Fruit fly (Drosophila melanogaster) whole organism, prepupa: ENCODE data around the gene Or71a.

ENCODE experiments used
- Blimp-1 ChIP-seq: fragments of 200-800 bp; sonication (Bioruptor generic); optimal IDR thresholded peaks from 3 replicates; lab custom pipeline; 2017; ENCODE audit warnings: missing biosample characterization, missing genetic modification characterization, mild to moderate bottlenecking, moderate library complexity, missing genetic modification reagents
- CG10631 ChIP-seq: fragments of 200-800 bp; sonication (Bioruptor generic); optimal IDR thresholded peaks from 2 replicates; lab custom pipeline; 2016; ENCODE audit warnings: missing biosample characterization, missing genetic modification characterization
- CG10669 ChIP-seq: fragments of 200-800 bp; sonication (Bioruptor generic); optimal IDR thresholded peaks from 3 replicates; lab custom pipeline; 2018; ENCODE audit warnings: missing biosample characterization, mild to moderate bottlenecking, missing genetic modification characterization, moderate library complexity
- CG11294 ChIP-seq: fragments of 200-800 bp; sonication (Bioruptor generic); IDR thresholded peaks from 2 replicates; pipeline ENCODE4 v1.3.6; 2022; ENCODE audit warnings: missing biosample characterization, missing genetic modification characterization
- CG11762 ChIP-seq: fragments of 200-800 bp; sonication (Bioruptor generic); optimal IDR thresholded peaks from 3 replicates; lab custom pipeline; 2016; ENCODE audit warnings: missing biosample characterization, missing genetic modification characterization; ENCODE audit not compliant: insufficient read depth
- CG11902 ChIP-seq: fragments of 200-800 bp; sonication (Bioruptor generic); optimal IDR thresholded peaks from 3 replicates; lab custom pipeline; 2016; ENCODE audit warnings: missing biosample characterization, missing genetic modification characterization
- CG1621 ChIP-seq: fragments of 200-800 bp; sonication (Bioruptor generic); optimal IDR thresholded peaks from 3 replicates; lab custom pipeline; 2018; ENCODE audit warnings: missing biosample characterization, mild to moderate bottlenecking, missing genetic modification characterization
- CG16779 ChIP-seq: fragments of 200-800 bp; sonication (Bioruptor generic); optimal IDR thresholded peaks from 3 replicates; lab custom pipeline; 2017; ENCODE audit warnings: missing biosample characterization, mild to moderate bottlenecking, missing genetic modification characterization
- CG3032 ChIP-seq: fragments of 200-800 bp; optimal IDR thresholded peaks from 2 replicates; lab custom pipeline; 2019; ENCODE audit warnings: missing biosample characterization, mild to moderate bottlenecking, missing genetic modification characterization, moderate library complexity
- CG31627 ChIP-seq: fragments of 200-800 bp; sonication (Bioruptor generic); optimal IDR thresholded peaks from 3 replicates; lab custom pipeline; 2016; ENCODE audit warnings: missing biosample characterization, missing genetic modification characterization
- CG34406 ChIP-seq: fragments of 200-800 bp; sonication (Bioruptor generic); optimal IDR thresholded peaks from 3 replicates; lab custom pipeline; 2016; ENCODE audit warnings: missing biosample characterization, missing genetic modification characterization
- CG3919 ChIP-seq: fragments of 200-800 bp; sonication (Bioruptor generic); optimal IDR thresholded peaks from 3 replicates; lab custom pipeline; 2016; ENCODE audit warnings: missing biosample characterization, missing genetic modification characterization
- CG4318 ChIP-seq: fragments of 200-800 bp; sonication (Bioruptor generic); optimal IDR thresholded peaks from 3 replicates; lab custom pipeline; 2017; ENCODE audit warnings: missing biosample characterization, mild to moderate bottlenecking, missing genetic modification characterization
- CG6163 ChIP-seq: fragments of 200-800 bp; sonication (Bioruptor generic); IDR thresholded peaks from 3 replicates; pipeline ENCODE4 v1.3.6; 2022; ENCODE audit warnings: missing biosample characterization, missing genetic modification characterization
- CG6276 ChIP-seq: fragments of 200-800 bp; sonication (Bioruptor generic); optimal IDR thresholded peaks from 2 replicates; lab custom pipeline; 2017; ENCODE audit warnings: missing biosample characterization, mild to moderate bottlenecking, missing genetic modification characterization
- CG6792 ChIP-seq: fragments of 200-800 bp; sonication (Bioruptor generic); optimal IDR thresholded peaks from 3 replicates; lab custom pipeline; 2016; ENCODE audit warnings: missing biosample characterization, missing genetic modification characterization
- CG6808 ChIP-seq: fragments of 200-800 bp; sonication (Bioruptor generic); optimal IDR thresholded peaks from 3 replicates; lab custom pipeline; 2017; ENCODE audit warnings: missing biosample characterization, missing genetic modification characterization, mild to moderate bottlenecking, moderate library complexity, missing genetic modification reagents
- CG7368 ChIP-seq: fragments of 200-800 bp; sonication (Bioruptor generic); optimal IDR thresholded peaks from 3 replicates; lab custom pipeline; 2016; ENCODE audit warnings: missing biosample characterization, missing genetic modification characterization
- CG8119 ChIP-seq: fragments of 200-800 bp; sonication (Bioruptor generic); IDR thresholded peaks from 3 replicates; pipeline ENCODE4 v1.3.6; 2022; ENCODE audit warnings: missing biosample characterization, missing genetic modification characterization
- CG9139 ChIP-seq: fragments of 200-800 bp; sonication (Bioruptor generic); optimal IDR thresholded peaks from 3 replicates; lab custom pipeline; 2017; ENCODE audit warnings: missing biosample characterization, mild to moderate bottlenecking, missing genetic modification characterization
- Eip75B ChIP-seq: fragments of 200-800 bp; sonication (Bioruptor generic); optimal IDR thresholded peaks from 3 replicates; lab custom pipeline; 2016; ENCODE audit warnings: missing biosample characterization, missing genetic modification characterization
- Eip78C ChIP-seq: fragments of 200-800 bp; sonication (Bioruptor generic); peaks from one replicate; lab custom pipeline; 2016; ENCODE audit warnings: missing biosample characterization, missing genetic modification characterization
- Eip93F ChIP-seq: fragments of 200-800 bp; sonication (Bioruptor generic); optimal IDR thresholded peaks from 2 replicates; lab custom pipeline; 2016; ENCODE audit warnings: missing biosample characterization, mild to moderate bottlenecking, missing genetic modification characterization
- Ets96B ChIP-seq: fragments of 200-800 bp; optimal IDR thresholded peaks from 2 replicates; lab custom pipeline; 2019; ENCODE audit warnings: missing biosample characterization, mild to moderate bottlenecking, missing genetic modification characterization, moderate library complexity
- Gug ChIP-seq: fragments of 200-800 bp; sonication (Bioruptor generic); IDR thresholded peaks from 2 replicates; pipeline ENCODE4 v1.3.6; 2022; ENCODE audit warnings: missing biosample characterization, missing genetic modification characterization
- Hr39 ChIP-seq: fragments of 200-800 bp; sonication (Bioruptor generic); optimal IDR thresholded peaks from 2 replicates; lab custom pipeline; 2016; ENCODE audit warnings: missing biosample characterization, missing genetic modification characterization
- Hr4 ChIP-seq: fragments of 200-800 bp; sonication (Bioruptor generic); optimal IDR thresholded peaks from 3 replicates; lab custom pipeline; 2016; ENCODE audit warnings: missing biosample characterization, missing genetic modification characterization
- OdsH ChIP-seq: fragments of 200-800 bp; sonication (Bioruptor generic); optimal IDR thresholded peaks from 3 replicates; lab custom pipeline; 2016; ENCODE audit warnings: missing biosample characterization, missing genetic modification characterization
- Sox14 ChIP-seq: fragments of 200-800 bp; sonication (Bioruptor generic); optimal IDR thresholded peaks from 3 replicates; lab custom pipeline; 2016; ENCODE audit warnings: missing biosample characterization, missing genetic modification characterization
- Sox15 ChIP-seq: fragments of 200-800 bp; sonication (Bioruptor generic); optimal IDR thresholded peaks from 3 replicates; lab custom pipeline; 2016; ENCODE audit warnings: missing biosample characterization, missing genetic modification characterization
- achi ChIP-seq: fragments of 200-800 bp; sonication (Bioruptor generic); optimal IDR thresholded peaks from 3 replicates; lab custom pipeline; 2016; ENCODE audit warnings: missing biosample characterization, missing genetic modification characterization
- acj6 ChIP-seq: fragments of 200-800 bp; sonication (Bioruptor generic); optimal IDR thresholded peaks from 3 replicates; lab custom pipeline; 2016; ENCODE audit warnings: missing biosample characterization, missing genetic modification characterization
- cyc ChIP-seq: fragments of 200-800 bp; sonication (Bioruptor generic); optimal IDR thresholded peaks from 3 replicates; lab custom pipeline; 2016; ENCODE audit warnings: missing biosample characterization, missing genetic modification characterization
- dsx ChIP-seq: fragments of 200-800 bp; optimal IDR thresholded peaks from 3 replicates; lab custom pipeline; 2019; ENCODE audit warnings: missing biosample characterization, mild to moderate bottlenecking, missing genetic modification characterization, moderate library complexity; ENCODE audit not compliant: poor library complexity, severe bottlenecking
- eg ChIP-seq: fragments of 200-800 bp; sonication (Bioruptor generic); IDR thresholded peaks from 3 replicates; pipeline ENCODE4 v1.3.6; 2022; ENCODE audit warnings: missing biosample characterization, missing genetic modification characterization
- fd59A ChIP-seq: fragments of 200-800 bp; sonication (Bioruptor generic); optimal IDR thresholded peaks from 2 replicates; lab custom pipeline; 2017; ENCODE audit warnings: missing biosample characterization, mild to moderate bottlenecking, missing genetic modification characterization, missing genetic modification reagents
- fd85E ChIP-seq: fragments of 200-800 bp; sonication (Bioruptor generic); optimal IDR thresholded peaks from 3 replicates; lab custom pipeline; 2016; ENCODE audit warnings: missing biosample characterization, missing genetic modification characterization
- fkh ChIP-seq: fragments of 200-800 bp; sonication (Bioruptor generic); optimal IDR thresholded peaks from 3 replicates; lab custom pipeline; 2017; ENCODE audit warnings: missing biosample characterization, mild to moderate bottlenecking, missing genetic modification characterization, moderate library complexity
- lz ChIP-seq: fragments of 200-800 bp; sonication (Bioruptor generic); optimal IDR thresholded peaks from 3 replicates; lab custom pipeline; 2016; ENCODE audit warnings: missing biosample characterization, missing genetic modification characterization
- pdm3 ChIP-seq: fragments of 200-800 bp; sonication (Bioruptor generic); optimal IDR thresholded peaks from 3 replicates; lab custom pipeline; 2016; ENCODE audit warnings: missing biosample characterization, missing genetic modification characterization
- salr ChIP-seq, 2 experiments: fragments of 200-800 bp; sonication (Bioruptor generic); optimal IDR thresholded peaks; 3 replicates each; lab custom pipeline; 2016 to 2018; ENCODE audit warnings: missing biosample characterization in 2 of 2, missing genetic modification characterization in 2 of 2, mild to moderate bottlenecking in 1 of 2
- spab ChIP-seq: fragments of 200-800 bp; sonication (Bioruptor generic); optimal IDR thresholded peaks from 2 replicates; lab custom pipeline; 2017; ENCODE audit warnings: missing biosample characterization, mild to moderate bottlenecking, missing genetic modification characterization, missing genetic modification reagents
- ss ChIP-seq, 2 experiments: fragments of 200-800 bp; sonication (Bioruptor generic); optimal IDR thresholded peaks; 2 replicates in 1 of 2; 3 replicates in 1 of 2; lab custom pipeline; 2017 to 2018; ENCODE audit warnings: mild to moderate bottlenecking in 2 of 2, missing biosample characterization in 2 of 2, missing genetic modification characterization in 2 of 2, moderate library complexity in 1 of 2
- svp ChIP-seq: fragments of 200-800 bp; sonication (Bioruptor generic); peaks from one replicate; lab custom pipeline; 2016; ENCODE audit warnings: missing biosample characterization, missing genetic modification characterization
- topi ChIP-seq: fragments of 200-800 bp; sonication (Bioruptor generic); optimal IDR thresholded peaks from 3 replicates; lab custom pipeline; 2016; ENCODE audit warnings: missing biosample characterization, missing genetic modification characterization

The Or71a gene

DNA sequence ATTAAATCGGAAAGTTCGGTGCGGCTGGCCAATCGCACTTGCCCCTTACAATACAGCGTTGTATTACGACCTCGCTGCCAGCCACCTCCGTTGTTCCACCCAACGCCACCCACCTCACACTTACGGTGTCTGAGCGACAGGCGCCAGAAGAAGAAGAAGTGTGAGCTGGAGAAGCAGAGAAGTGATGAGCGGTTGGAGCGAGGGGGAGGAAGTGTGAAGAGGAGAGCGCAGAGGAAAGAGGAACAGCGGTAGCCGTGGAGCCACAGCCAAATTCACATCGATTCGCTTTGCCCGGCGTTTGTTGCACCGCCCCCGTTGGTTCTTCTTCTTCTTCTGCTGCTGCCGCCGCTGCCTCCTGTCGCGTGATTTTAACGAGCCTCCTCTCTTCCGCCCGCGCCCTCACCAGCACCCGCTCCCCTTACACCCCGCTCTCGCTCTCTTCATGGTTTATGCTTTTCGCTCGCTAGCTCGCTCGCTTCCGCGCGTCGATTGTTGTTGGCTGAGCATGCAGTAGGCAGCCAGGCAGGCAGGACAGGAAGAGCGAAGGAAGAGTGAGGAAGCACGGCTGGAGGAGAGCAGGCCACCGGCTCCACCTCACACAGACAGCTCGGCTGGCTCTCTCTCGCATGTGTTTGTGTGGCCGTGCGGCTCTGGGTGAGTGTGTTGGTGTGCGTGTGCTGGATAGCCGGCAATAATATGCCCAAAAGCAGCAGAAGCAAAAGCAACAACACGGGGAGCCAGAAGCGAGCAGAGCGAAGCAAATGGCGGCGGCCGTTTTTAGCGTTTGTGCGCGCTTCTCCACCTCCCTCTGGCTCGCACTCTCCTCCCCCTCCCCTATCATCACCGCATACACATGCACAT, 26.0 kb upstream of the Or71a start (continued):
- no peak for TF ChIP-seq CG6792 (GFP tag; lab: Kevin White, UChicago)
- peak; percentile 19 for TF ChIP-seq CG1621
- no peak for TF ChIP-seq fd59A
- no peak for TF ChIP-seq Sox14 (GFP tag; lab: Kevin White, UChicago)
- TF ChIP-seq acj6 (GFP tag; lab: Kevin White, UChicago) = no peak
- peak; percentile 19; the same call in 1 of the 2 replicates for TF ChIP-seq Gug (GFP tag; lab: Robert Waterston, UW)
- no peak for TF ChIP-seq fd85E (GFP tag; lab: Kevin White, UChicago)
- no peak for TF ChIP-seq CG11902 (GFP tag; lab: Kevin White, UChicago)
- TF ChIP-seq lz (GFP tag; lab: Kevin White, UChicago) = no peak
- no peak for TF ChIP-seq CG6808 (GFP tag; lab: Kevin White, UChicago)
- peak; percentile 72 for TF ChIP-seq svp (GFP tag; lab: Kevin White, UChicago)
- TF ChIP-seq CG4318 (GFP tag; lab: Kevin White, UChicago) = no peak
- TF ChIP-seq, all 60 proteins: peak for 17

DNA sequence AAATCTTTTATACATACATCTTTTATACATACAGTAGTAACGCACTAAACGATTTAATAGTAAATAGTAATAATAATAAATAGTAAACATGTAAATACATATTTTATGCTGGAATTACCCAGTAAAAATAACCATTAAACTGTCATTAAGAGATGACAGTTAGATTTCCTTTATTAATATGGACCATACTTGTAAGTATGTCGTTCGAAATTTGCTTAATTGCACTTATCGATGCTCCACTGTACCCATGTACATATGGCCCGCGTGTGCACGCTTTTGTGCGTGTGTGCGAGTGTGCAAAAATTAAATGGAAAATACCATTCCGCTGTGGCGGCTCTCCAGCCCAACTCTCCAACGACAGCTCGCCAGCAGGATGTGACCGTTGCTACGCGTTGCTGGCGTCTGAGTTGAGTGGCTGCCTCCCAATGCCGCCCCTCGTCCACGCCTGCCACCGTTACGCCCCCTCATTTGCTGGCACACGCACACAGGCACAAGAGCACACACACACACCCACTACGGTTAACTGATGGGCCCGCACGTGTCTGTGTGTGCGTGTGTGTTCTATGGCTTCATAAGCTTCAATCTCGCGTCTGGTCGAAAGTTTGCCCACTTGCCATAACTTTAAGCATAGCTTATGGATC, 24.5 kb upstream of the Or71a start:
- peak; percentile 40 for TF ChIP-seq Ets96B
- TF ChIP-seq CG11294 (GFP tag; lab: Robert Waterston, UW) = no peak
- TF ChIP-seq CG10631 (GFP tag; lab: Kevin White, UChicago) = peak; percentile 17
- peak; percentile 16 for TF ChIP-seq CG34406 (GFP tag; lab: Kevin White, UChicago)
- peak; percentile 5 for TF ChIP-seq achi (GFP tag; lab: Kevin White, UChicago)
- no peak for TF ChIP-seq CG6808 (GFP tag; lab: Kevin White, UChicago)
- peak; percentile 6 for TF ChIP-seq Sox15 (GFP tag; lab: Kevin White, UChicago)
- peak; percentile 18 for TF ChIP-seq CG31627 (GFP tag; lab: Kevin White, UChicago)
- peak; percentile 48 for TF ChIP-seq CG3919 (GFP tag; lab: Kevin White, UChicago)
- TF ChIP-seq fkh (GFP tag; lab: Kevin White, UChicago) = no peak
- peak; percentile 8 for TF ChIP-seq CG11902 (GFP tag; lab: Kevin White, UChicago)
- peak; percentile 6 for TF ChIP-seq CG4318 (GFP tag; lab: Kevin White, UChicago)
- no peak for TF ChIP-seq salr (GFP tag; optimal IDR thresholded peaks at IDR 0.05; lab: Kevin White, UChicago)
- no peak for TF ChIP-seq CG11762 (GFP tag; lab: Kevin White, UChicago)
- TF ChIP-seq Eip93F (GFP tag; lab: Kevin White, UChicago) = no peak
- no peak for TF ChIP-seq CG16779 (tag; lab: Kevin White, UChicago)
- TF ChIP-seq Hr4 (GFP tag; lab: Kevin White, UChicago) = peak; percentile 7
- no peak for TF ChIP-seq pdm3 (GFP tag; lab: Kevin White, UChicago)
- peak; percentile 27 for TF ChIP-seq acj6 (GFP tag; lab: Kevin White, UChicago)
- no peak for TF ChIP-seq Eip75B (GFP tag; lab: Kevin White, UChicago)
- TF ChIP-seq eg (GFP tag; lab: Robert Waterston, UW) = 0 out of 3 replicates have a peak, but pooled peaks have one; percentile 47
- TF ChIP-seq CG1621 = peak; percentile 18
- peak; percentile 22 for TF ChIP-seq OdsH (GFP tag; lab: Kevin White, UChicago)
- TF ChIP-seq fd85E (GFP tag; lab: Kevin White, UChicago) = no peak
- TF ChIP-seq Hr39 = peak; percentile 17
- peak; percentile 46 for TF ChIP-seq svp (GFP tag; lab: Kevin White, UChicago)
- no peak for TF ChIP-seq Blimp-1 (GFP tag; lab: Kevin White, UChicago)
- peak; percentile 28 for TF ChIP-seq spab
- TF ChIP-seq CG9139 (GFP tag; lab: Kevin White, UChicago) = no peak
- peak; percentile 43 for TF ChIP-seq dsx
- peak; percentile 54; the same call in 1 of the 3 replicates for TF ChIP-seq CG6163
- peak; percentile 15 for TF ChIP-seq CG7368 (GFP tag; lab: Kevin White, UChicago)
- peak; percentile 4 for TF ChIP-seq CG6276 (GFP tag; lab: Kevin White, UChicago)
- peak; percentile 57 for TF ChIP-seq CG3032
- TF ChIP-seq ss (GFP tag; optimal IDR thresholded peaks at IDR 0.05; lab: Kevin White, UChicago) = peak; percentile 38 to 56
- peak; percentile 19 for TF ChIP-seq cyc (GFP tag; lab: Kevin White, UChicago)
- peak; percentile 57 for TF ChIP-seq Eip78C
- no peak for TF ChIP-seq CG10669
- TF ChIP-seq CG8119 (GFP tag; lab: Robert Waterston, UW) = peak; percentile 44; the same call in 2 of the 3 replicates
- peak; percentile 14 for TF ChIP-seq topi (GFP tag; lab: Kevin White, UChicago)
